Fruit fly (Drosophila melanogaster) S2 (cell line): Measurements from ENCODE around the gene Pdss2.

Source experiments
- CG8478 ChIP-seq: fragments of >200 bp; optimal IDR thresholded peaks from 2 replicates; lab custom pipeline; 2018
- CTCF ChIP-seq, 2 experiments: fragments of >200 bp; optimal IDR thresholded peaks; 2 replicates each; lab custom pipeline; 2018

dm6 chr3L:20984414-20985208 is 43.1 kb upstream of the Pdss2 start:
- TF ChIP-seq CTCF (optimal IDR thresholded peaks at IDR 0.05; lab: Kevin White, UChicago) (no peak), CG8478 (no peak)
